Fruit fly (Drosophila melanogaster): ENCODE measurements around the gene Tollo.

Tollo gene

dm6 chr3L:15225689-15226088 is 9.7 kb upstream of the Tollo start:
- no peak for TF ChIP-seq CrebA (GFP tag; optimal IDR thresholded peaks at IDR 0.05; ENCODE audit: borderline replicate concordance)
- peak; percentile 30 for TF ChIP-seq dmrt93B (GFP tag; optimal IDR thresholded peaks at IDR 0.05)
- no peak for TF ChIP-seq dsf (GFP tag; optimal IDR thresholded peaks at IDR 0.05; ENCODE audit: borderline replicate concordance)
- TF ChIP-seq pan (optimal IDR thresholded peaks at IDR 0.05), result no peak
- peak; percentile 14 for TF ChIP-seq sage (GFP tag; optimal IDR thresholded peaks at IDR 0.05)
- TF ChIP-seq woc (GFP tag; optimal IDR thresholded peaks at IDR 0.05), result peak; percentile 39
- TF ChIP-seq lola (GFP tag; optimal IDR thresholded peaks at IDR 0.05), result no peak
- no peak for TF ChIP-seq Dif (GFP tag; optimal IDR thresholded peaks at IDR 0.05; ENCODE audit: partially characterized antibody)
- peak; percentile 33 for TF ChIP-seq psq (GFP tag; optimal IDR thresholded peaks at IDR 0.05)
- no peak for TF ChIP-seq dl (GFP tag; optimal IDR thresholded peaks at IDR 0.05; ENCODE audit: insufficient read depth in 1 of 2, partially characterized antibody in 2 of 2)
- TF ChIP-seq usp (GFP tag; optimal IDR thresholded peaks at IDR 0.05), result no peak
- TF ChIP-seq Jra (GFP tag; optimal IDR thresholded peaks at IDR 0.05), result no peak
- peak; percentile 39 for TF ChIP-seq Sp1 (GFP tag; optimal IDR thresholded peaks at IDR 0.05)
- TF ChIP-seq sv (GFP tag; optimal IDR thresholded peaks at IDR 0.05), result no peak
- TF ChIP-seq Hr78 (GFP tag; optimal IDR thresholded peaks at IDR 0.05), result no peak
- TF ChIP-seq brk (GFP tag; optimal IDR thresholded peaks at IDR 0.05), result peak; percentile 23
- no peak for TF ChIP-seq Abd-B (GFP tag; optimal IDR thresholded peaks at IDR 0.05)
- TF ChIP-seq Dfd (GFP tag; optimal IDR thresholded peaks at IDR 0.05), result no peak
- no peak for TF ChIP-seq GATAd (GFP tag; optimal IDR thresholded peaks at IDR 0.05)
- TF ChIP-seq fru (GFP tag; optimal IDR thresholded peaks at IDR 0.05), result peak; percentile 79
- peak in 1 of 2 experiments; percentile 73 for TF ChIP-seq foxo (GFP tag; optimal IDR thresholded peaks at IDR 0.05)
- TF ChIP-seq CG9705 (GFP tag; optimal IDR thresholded peaks at IDR 0.05), result no peak
- peak; percentile 48 for TF ChIP-seq HLH106 (tag; optimal IDR thresholded peaks at IDR 0.05)
- peak; percentile 60 for TF ChIP-seq OdsH (GFP tag; optimal IDR thresholded peaks at IDR 0.05)
- peak; percentile 69 for TF ChIP-seq br (GFP tag; optimal IDR thresholded peaks at IDR 0.05)
- peak; percentile 73 for TF ChIP-seq h (GFP tag; optimal IDR thresholded peaks at IDR 0.05)
- TF ChIP-seq Mio (GFP tag; optimal IDR thresholded peaks at IDR 0.05), result no peak
- no peak for TF ChIP-seq Vsx2 (GFP tag; optimal IDR thresholded peaks at IDR 0.05; ENCODE audit: partially characterized antibody)
- TF ChIP-seq Myc (optimal IDR thresholded peaks at IDR 0.05), result no peak
- TF ChIP-seq N (GFP tag; optimal IDR thresholded peaks at IDR 0.05), result no peak
- TF ChIP-seq CG32264 (GFP tag; optimal IDR thresholded peaks at IDR 0.05), result no peak
- no peak for TF ChIP-seq Hr83 (GFP tag; optimal IDR thresholded peaks at IDR 0.05; ENCODE audit: poor library complexity, severe bottlenecking)
- peak; percentile 62 for TF ChIP-seq Hnf4 (GFP tag; optimal IDR thresholded peaks at IDR 0.05)
- TF ChIP-seq rgr (GFP tag; optimal IDR thresholded peaks at IDR 0.05), result peak; percentile 49
- TF ChIP-seq Rel (GFP tag; optimal IDR thresholded peaks at IDR 0.05), result no peak
- no peak for TF ChIP-seq Rel (tag; optimal IDR thresholded peaks at IDR 0.05)
- TF ChIP-seq jim (GFP tag; optimal IDR thresholded peaks at IDR 0.05), result no peak
- TF ChIP-seq tai (GFP tag; optimal IDR thresholded peaks at IDR 0.05), result no peak
- peak; percentile 69 for TF ChIP-seq ey (GFP tag; optimal IDR thresholded peaks at IDR 0.05)

- peak; percentile 71 for TF ChIP-seq Dfd (GFP tag; optimal IDR thresholded peaks at IDR 0.05)
- no peak for TF ChIP-seq br (GFP tag; optimal IDR thresholded peaks at IDR 0.05)
Observed at dm6 chr3L:15226608-15227007, 8.8 kb upstream of the Tollo start.

dm6 chr3L:15227533-15228124 is 7.8 kb upstream of the Tollo start:
- TF ChIP-seq pan (optimal IDR thresholded peaks at IDR 0.05) (no peak), Rel (GFP tag; optimal IDR thresholded peaks at IDR 0.05) (no peak), Rel (tag; optimal IDR thresholded peaks at IDR 0.05) (no peak), CG9705 (GFP tag; optimal IDR thresholded peaks at IDR 0.05) (no peak), Hr83 (GFP tag; optimal IDR thresholded peaks at IDR 0.05; ENCODE audit: poor library complexity, severe bottlenecking) (no peak), CrebA (GFP tag; optimal IDR thresholded peaks at IDR 0.05; ENCODE audit: borderline replicate concordance) (no peak), OdsH (GFP tag; optimal IDR thresholded peaks at IDR 0.05) (no peak), Dif (GFP tag; optimal IDR thresholded peaks at IDR 0.05; ENCODE audit: partially characterized antibody) (no peak), dsf (GFP tag; optimal IDR thresholded peaks at IDR 0.05; ENCODE audit: borderline replicate concordance) (no peak), Mio (GFP tag; optimal IDR thresholded peaks at IDR 0.05) (no peak), dmrt93B (GFP tag; optimal IDR thresholded peaks at IDR 0.05) (no peak), HLH106 (tag; optimal IDR thresholded peaks at IDR 0.05) (no peak), Sp1 (GFP tag; optimal IDR thresholded peaks at IDR 0.05) (no peak)

All from whole organism, wandering third instar larva.